Fruit fly (Drosophila melanogaster): ENCODE measurements around the gene Ostgamma.

DNA sequence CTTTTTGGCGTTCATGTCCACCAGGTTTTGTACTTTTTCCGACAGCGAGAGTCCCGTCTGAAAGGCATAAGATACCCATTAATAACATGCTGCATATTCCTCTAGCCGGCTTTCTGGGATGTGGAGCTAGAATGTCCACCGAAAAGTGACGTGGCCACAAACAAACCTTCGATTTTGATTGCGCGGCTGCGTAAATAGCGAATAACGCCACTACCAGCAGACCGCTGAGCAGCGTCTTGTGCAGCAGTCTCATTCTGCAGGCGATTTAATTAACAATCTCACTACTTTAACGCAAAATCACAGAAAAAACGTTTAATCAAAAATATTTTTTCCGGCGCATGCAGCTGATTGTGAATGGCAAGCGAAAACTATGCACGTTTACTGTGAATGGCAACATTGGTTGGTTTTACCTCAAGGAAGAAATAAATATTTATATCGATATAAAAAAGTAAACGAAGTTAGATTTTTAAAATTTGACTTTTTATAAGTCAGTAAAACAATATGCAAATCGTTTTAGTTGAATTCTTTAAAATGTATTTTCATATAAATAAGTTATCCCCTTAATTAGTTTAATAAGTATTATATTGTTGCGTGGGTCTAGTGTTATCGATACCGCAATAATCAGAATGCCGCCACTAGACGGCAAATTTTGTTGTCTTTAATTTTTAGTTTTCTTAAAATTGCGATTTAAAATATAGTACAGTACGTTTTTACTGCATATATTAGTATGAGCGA, at the start of gene Ostgamma, which contains the start of gene Mettl14:
- TF ChIP-seq eg (GFP tag; IDR thresholded peaks at IDR 0.05) (no peak), CG3032 (tag; optimal IDR thresholded peaks at IDR 0.05) (no peak)

All from whole organism, prepupa.